Fruit fly (Drosophila melanogaster): ENCODE measurements around the gene CG6788.

CG6788 gene

DNA sequence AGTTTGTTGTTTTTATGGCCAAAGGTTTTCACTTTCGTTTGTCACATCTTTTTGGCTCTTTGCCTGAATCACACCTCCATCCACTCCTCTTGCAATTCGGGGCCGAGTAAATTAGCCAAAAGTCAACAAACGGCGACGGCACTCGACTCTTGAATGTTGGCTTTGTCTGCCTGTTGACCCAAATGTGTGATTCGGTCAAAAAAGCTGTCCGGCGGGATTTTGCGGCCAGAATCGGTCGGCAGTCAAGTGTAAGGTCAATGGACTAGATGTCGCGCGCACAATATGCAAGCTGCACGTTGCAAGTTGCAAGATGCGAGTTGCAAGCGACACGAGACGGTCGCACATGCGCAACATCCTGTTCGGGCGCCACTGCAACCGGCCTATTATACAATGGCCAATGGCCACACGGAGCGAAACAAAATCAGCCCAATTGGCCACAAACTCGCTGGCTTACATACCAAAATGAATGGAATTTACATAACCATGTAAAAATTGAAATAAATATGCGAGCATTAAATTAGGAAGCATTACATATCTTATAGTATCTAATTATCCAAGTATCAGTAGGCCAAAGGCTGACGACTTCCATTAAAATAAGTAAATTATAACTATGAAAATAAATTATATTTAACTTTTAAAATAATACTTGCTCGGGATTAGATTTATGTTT lies 29.7 kb downstream of the CG6788 start:
- TF ChIP-seq CG10348 (GFP tag; IDR thresholded peaks at IDR 0.05) (no peak), Pif1B (GFP tag; optimal IDR thresholded peaks at IDR 0.05) (no peak), CG4496 (GFP tag; IDR thresholded peaks at IDR 0.05) (0 out of 3 replicates have a peak, but pooled peaks have one; percentile 15), Pif1A (GFP tag; optimal IDR thresholded peaks at IDR 0.05) (no peak), CG14655 (GFP tag; optimal IDR thresholded peaks at IDR 0.05) (peak; percentile 64), fd96Ca (GFP tag; IDR thresholded peaks at IDR 0.05) (no peak), Snoo (tag; optimal IDR thresholded peaks at IDR 0.05) (no peak), Ets98B (GFP tag; IDR thresholded peaks at IDR 0.05) (no peak), CG34367 (tag; optimal IDR thresholded peaks at IDR 0.05) (no peak), CG8301 (tag; optimal IDR thresholded peaks at IDR 0.05) (peak; percentile 39), CG32121 (GFP tag; IDR thresholded peaks at IDR 0.05) (no peak), CG13204 (GFP tag; optimal IDR thresholded peaks at IDR 0.05) (no peak), rn (GFP tag; IDR thresholded peaks at IDR 0.05) (no peak), gl (tag; optimal IDR thresholded peaks at IDR 0.05) (no peak), CG17806 (tag; optimal IDR thresholded peaks at IDR 0.05) (peak; percentile 2), D1 (tag; optimal IDR thresholded peaks at IDR 0.05) (no peak), CG9948 (tag; optimal IDR thresholded peaks at IDR 0.05) (no peak), CG8159 (tag; optimal IDR thresholded peaks at IDR 0.05) (peak; percentile 18), CG15710 (tag; optimal IDR thresholded peaks at IDR 0.05) (no peak), CG12605 (GFP tag; IDR thresholded peaks at IDR 0.05) (no peak), EcR (GFP tag; optimal IDR thresholded peaks at IDR 0.05) (peak; percentile 68)

dm6 chrX:17924034-17924433 lies 36.1 kb downstream of the CG6788 start:
- no peak for TF ChIP-seq CG17806 (tag; optimal IDR thresholded peaks at IDR 0.05)
- TF ChIP-seq CG12605 (GFP tag; IDR thresholded peaks at IDR 0.05) = no peak
- no peak for TF ChIP-seq rn (GFP tag; IDR thresholded peaks at IDR 0.05)
- no peak for TF ChIP-seq EcR (GFP tag; optimal IDR thresholded peaks at IDR 0.05)
- TF ChIP-seq CG8159 (tag; optimal IDR thresholded peaks at IDR 0.05) = no peak
- TF ChIP-seq CG13204 (GFP tag; optimal IDR thresholded peaks at IDR 0.05) = no peak
- TF ChIP-seq CG15710 (tag; optimal IDR thresholded peaks at IDR 0.05) = no peak
- TF ChIP-seq CG10348 (GFP tag; IDR thresholded peaks at IDR 0.05) = no peak
- no peak for TF ChIP-seq CG32121 (GFP tag; IDR thresholded peaks at IDR 0.05)
- no peak for TF ChIP-seq CG8301 (tag; optimal IDR thresholded peaks at IDR 0.05)
- no peak for TF ChIP-seq Pif1A (GFP tag; optimal IDR thresholded peaks at IDR 0.05)
- no peak for TF ChIP-seq CG34367 (tag; optimal IDR thresholded peaks at IDR 0.05)
- no peak for TF ChIP-seq Ets98B (GFP tag; IDR thresholded peaks at IDR 0.05)
- no peak for TF ChIP-seq CG4496 (GFP tag; IDR thresholded peaks at IDR 0.05)
- TF ChIP-seq D1 (tag; optimal IDR thresholded peaks at IDR 0.05) = no peak
- no peak for TF ChIP-seq Snoo (tag; optimal IDR thresholded peaks at IDR 0.05)
- no peak for TF ChIP-seq CG14655 (GFP tag; optimal IDR thresholded peaks at IDR 0.05)
- no peak for TF ChIP-seq Pif1B (GFP tag; optimal IDR thresholded peaks at IDR 0.05)
- TF ChIP-seq fd96Ca (GFP tag; IDR thresholded peaks at IDR 0.05) = no peak

All from whole organism, pupa.